Worm (Caenorhabditis elegans): Measurements from ENCODE around the gene F38B2.2.
A peak's percentile ranks its signal among the peaks of the same experiment; 100 is the strongest.

Gene F38B2.2

DNA sequence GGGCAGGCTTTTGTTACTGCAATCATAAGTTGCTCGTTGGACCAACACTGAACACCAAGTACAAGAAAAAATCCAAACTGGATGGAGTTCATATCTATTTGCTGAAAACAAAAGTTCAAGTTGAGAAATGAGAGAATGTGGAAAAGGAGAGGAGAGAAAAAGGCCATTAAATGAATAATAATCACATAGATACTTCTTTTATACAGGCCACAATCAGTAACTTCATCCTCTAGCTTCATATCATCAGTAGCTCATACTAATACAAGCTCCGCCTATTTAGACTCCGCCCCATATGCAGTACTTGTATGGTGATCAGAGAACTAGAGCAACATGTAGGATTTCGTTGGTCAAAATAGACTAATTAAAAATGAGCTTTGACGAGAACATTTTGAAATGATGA is at the start of gene F38B2.2:
TSS of gene F38B2.2 (minus strand) at position 101 of the 400 bp plus-strand sequence.
- no peak for TF ChIP-seq snu-23 (GFP tag; optimal IDR thresholded peaks at IDR 0.05)
- peak; percentile 47 for TF ChIP-seq ceh-8 (GFP tag; optimal IDR thresholded peaks at IDR 0.05)

DNA sequence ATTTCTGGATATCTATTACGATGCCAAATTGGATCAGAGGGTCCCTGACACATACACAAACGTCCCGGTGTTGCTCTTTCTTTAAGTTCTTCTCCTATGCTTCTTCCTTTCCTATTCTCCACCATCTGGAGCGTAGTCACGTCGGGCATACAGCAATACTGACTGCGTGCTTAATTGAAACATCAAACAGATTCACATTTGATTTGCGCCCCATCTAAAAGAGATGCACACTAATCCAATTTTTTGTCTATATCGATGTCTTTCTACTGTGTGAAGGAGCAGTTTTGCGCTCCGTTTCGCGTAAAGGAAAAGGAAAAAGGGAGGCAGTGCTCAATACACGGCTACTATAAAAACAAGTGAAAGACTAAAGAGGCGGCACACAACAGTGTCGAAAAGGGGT is 49.5 kb upstream of the F38B2.2 start:
- TF ChIP-seq tbx-2 (tag; optimal IDR thresholded peaks at IDR 0.05) (no peak), pax-3 (tag; optimal IDR thresholded peaks at IDR 0.05) (no peak), nhr-77 (tag; optimal IDR thresholded peaks at IDR 0.05) (no peak), fkh-4 (tag; optimal IDR thresholded peaks at IDR 0.05; ENCODE audit: borderline replicate concordance) (no peak), Y116A8C.19 (tag; optimal IDR thresholded peaks at IDR 0.05; ENCODE audit: borderline replicate concordance) (no peak), efl-1 (optimal IDR thresholded peaks at IDR 0.05) (no peak), efl-1 (GFP tag; optimal IDR thresholded peaks at IDR 0.05 in 1 of 2) (peak in 1 of 2 experiments; percentile 53), lin-14 (GFP tag; optimal IDR thresholded peaks at IDR 0.05) (peak; percentile 63), ceh-82 (tag; optimal IDR thresholded peaks at IDR 0.05) (no peak), aly-2 (tag; optimal IDR thresholded peaks at IDR 0.05) (no peak), grh-1 (GFP tag; IDR thresholded peaks at IDR 0.05) (no peak), unc-62 (GFP tag; optimal IDR thresholded peaks at IDR 0.05) (no peak)

DNA sequence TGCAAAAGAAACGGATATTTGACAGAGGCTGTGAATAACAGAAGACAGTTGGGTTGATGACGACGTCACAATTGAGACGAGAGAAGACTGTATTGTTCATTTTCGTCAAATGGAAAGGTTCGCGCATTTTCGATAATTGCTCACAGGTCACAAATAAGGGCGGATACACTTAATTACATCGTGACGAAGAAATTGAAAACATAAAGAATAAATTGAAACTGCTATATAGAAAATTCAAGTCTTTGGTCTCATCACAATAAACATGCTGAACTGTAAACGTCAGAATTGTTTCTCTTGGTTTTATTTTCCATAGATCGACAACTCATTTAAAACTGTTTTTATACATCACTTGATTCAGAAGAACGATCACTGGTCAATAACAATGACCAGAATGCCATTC is 47.7 kb upstream of the F38B2.2 start, which contains the start of gene ZK455.5:
TSS of gene ZK455.5 (minus strand) at position 101 of the 400 bp plus-strand sequence.
- TF ChIP-seq dpl-1 (GFP tag; optimal IDR thresholded peaks at IDR 0.05) (no peak), unc-86 (tag; optimal IDR thresholded peaks at IDR 0.05) (no peak), blmp-1 (tag; optimal IDR thresholded peaks at IDR 0.05) (peak; percentile 14), mep-1 (tag; optimal IDR thresholded peaks at IDR 0.05) (no peak), efl-1 (optimal IDR thresholded peaks at IDR 0.05) (no peak), efl-1 (GFP tag; optimal IDR thresholded peaks at IDR 0.05 in 1 of 2) (no peak), isw-1 (GFP tag; IDR thresholded peaks at IDR 0.05) (no peak), mab-9 (GFP tag; IDR thresholded peaks at IDR 0.05) (no peak), egl-13 (tag; optimal IDR thresholded peaks at IDR 0.05) (no peak), ama-1 (optimal IDR thresholded peaks at IDR 0.05) (no peak)

DNA sequence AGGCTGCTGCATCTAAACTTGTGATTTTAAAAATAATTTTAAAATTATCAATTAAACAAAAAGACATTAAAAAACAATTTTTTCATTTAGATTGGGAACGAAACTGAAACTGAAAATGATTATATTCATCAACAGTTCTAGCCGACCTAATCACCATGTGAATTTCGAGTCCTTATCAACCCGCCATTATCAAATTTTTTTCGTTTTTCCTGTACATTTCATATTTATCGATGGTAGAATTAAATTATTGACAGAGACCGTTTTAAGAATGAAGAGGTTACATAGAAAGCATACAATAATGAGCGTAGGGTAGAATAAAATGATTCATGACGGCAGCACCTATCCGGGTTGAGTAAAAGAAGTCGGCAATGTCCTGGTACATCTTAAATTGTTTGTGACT is 45.1 kb upstream of the F38B2.2 start, which contains the start of gene asm-2:
TSS of gene asm-2 (minus strand) at position 12 of the 400 bp plus-strand sequence.
- TF ChIP-seq ceh-8 (GFP tag; optimal IDR thresholded peaks at IDR 0.05) (no peak), elt-2 (tag; optimal IDR thresholded peaks at IDR 0.05) (peak; percentile 73), lin-14 (GFP tag; optimal IDR thresholded peaks at IDR 0.05) (peak; percentile 5), unc-98 (GFP tag; IDR thresholded peaks at IDR 0.05) (no peak), lin-13 (GFP tag; optimal IDR thresholded peaks at IDR 0.05) (no peak), nhr-84 (tag; optimal IDR thresholded peaks at IDR 0.05) (no peak)

DNA sequence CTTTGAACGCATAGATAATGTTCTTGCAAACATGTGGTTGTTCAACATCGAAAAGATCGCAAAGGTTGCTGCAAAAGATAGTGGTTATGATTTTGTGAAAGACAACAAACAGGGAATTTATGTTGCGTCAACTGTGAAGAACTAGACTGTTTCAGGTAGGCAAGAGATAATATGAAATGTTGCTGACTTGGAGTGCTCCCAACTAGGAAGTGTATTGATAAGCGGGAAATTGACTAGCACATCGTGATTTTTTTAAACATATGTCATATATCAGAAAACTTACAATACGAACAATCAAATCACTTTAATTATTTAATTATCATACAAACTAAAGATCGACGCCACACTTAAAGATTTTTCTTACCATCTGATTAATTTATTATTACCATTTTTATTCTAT is 44.0 kb upstream of the F38B2.2 start:
- TF ChIP-seq unc-130 (tag; optimal IDR thresholded peaks at IDR 0.05) (no peak), elt-2 (tag; optimal IDR thresholded peaks at IDR 0.05) (peak; percentile 3)

DNA sequence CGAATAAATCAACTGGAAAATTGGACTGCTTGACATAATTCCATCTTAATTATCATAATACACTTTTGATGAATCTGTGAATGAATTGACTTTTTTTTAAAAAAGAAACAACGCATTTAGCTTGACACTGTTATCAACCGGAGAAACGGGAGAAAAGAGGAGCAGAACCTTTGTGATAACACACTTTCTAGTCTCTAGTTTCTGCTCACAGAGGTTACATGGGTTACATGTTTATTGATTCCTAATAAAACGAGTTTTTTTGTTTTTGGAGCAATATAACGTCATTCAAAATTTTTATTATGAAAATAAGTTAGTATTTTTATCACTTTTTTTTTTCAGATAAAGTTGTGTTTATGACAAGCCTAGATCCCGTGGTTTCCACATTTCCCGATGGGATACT is 38.8 kb upstream of the F38B2.2 start, which contains the start of gene hizr-1:
TSS of gene hizr-1 (plus strand) at position 340 of the 400 bp plus-strand sequence.
- no peak for TF ChIP-seq ztf-4 (tag; optimal IDR thresholded peaks at IDR 0.05)
- TF ChIP-seq elt-2 (tag; optimal IDR thresholded peaks at IDR 0.05): peak; percentile 12

DNA sequence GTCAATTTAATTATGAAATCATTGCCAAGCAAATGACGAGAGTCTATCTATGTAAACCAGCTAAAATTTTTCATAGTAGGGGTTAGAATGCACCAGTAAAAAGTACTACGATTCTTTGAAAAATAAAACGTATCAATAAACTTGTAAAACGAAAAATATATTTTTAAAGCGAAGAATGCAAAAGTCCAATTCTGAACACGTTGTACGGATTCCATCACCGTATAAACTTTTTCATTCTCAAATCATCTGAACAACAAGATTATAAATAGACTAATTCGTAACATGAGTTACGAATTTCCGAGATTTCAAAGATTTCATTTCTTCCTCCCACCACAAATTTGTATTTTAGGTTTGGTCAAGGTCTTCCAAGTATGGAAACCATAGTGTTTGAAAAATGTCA is 37.6 kb upstream of the F38B2.2 start, which contains the start of gene nlp-57:
TSS of gene nlp-57 (plus strand) at position 301 of the 400 bp plus-strand sequence.
- TF ChIP-seq nhr-237 (tag; optimal IDR thresholded peaks at IDR 0.05): no peak
- TF ChIP-seq C16A3.4 (tag; optimal IDR thresholded peaks at IDR 0.05): no peak
- no peak for TF ChIP-seq ceh-88 (GFP tag; IDR thresholded peaks at IDR 0.05)
- TF ChIP-seq aha-1 (tag; optimal IDR thresholded peaks at IDR 0.05): no peak
- TF ChIP-seq C04F5.9 (tag; optimal IDR thresholded peaks at IDR 0.05): no peak
